Fruit fly (Drosophila melanogaster) whole organism, pupa: ENCODE results near the gene Pdp1.
A peak's percentile ranks its signal among the peaks of the same experiment; 100 is the strongest.

ENCODE experiments used
- CG10348 ChIP-seq: fragments of 200-800 bp; sonication (Bioruptor generic); IDR thresholded peaks from 2 replicates; pipeline ENCODE4 v1.3.6; 2022; ENCODE audit warnings: missing biosample characterization, missing genetic modification characterization
- CG12605 ChIP-seq: fragments of 200-800 bp; sonication (Bioruptor generic); IDR thresholded peaks from 2 replicates; pipeline ENCODE4 v1.3.6; 2022; ENCODE audit warnings: missing biosample characterization, missing genetic modification characterization
- CG13204 ChIP-seq: fragments of 200-800 bp; sonication (Bioruptor generic); optimal IDR thresholded peaks from 2 replicates; lab custom pipeline; 2018; ENCODE audit warnings: missing biosample characterization, mild to moderate bottlenecking, missing genetic modification characterization, moderate library complexity
- CG14655 ChIP-seq: fragments of 200-800 bp; sonication (Bioruptor generic); optimal IDR thresholded peaks from 3 replicates; lab custom pipeline; 2017; ENCODE audit warnings: mild to moderate bottlenecking, missing biosample characterization, missing genetic modification reagents, missing genetic modification characterization
- CG15710 ChIP-seq: fragments of 200-800 bp; sonication (Bioruptor generic); optimal IDR thresholded peaks from 2 replicates; lab custom pipeline; 2018; ENCODE audit warnings: missing biosample characterization, mild to moderate bottlenecking, missing genetic modification characterization, moderate library complexity
- CG17806 ChIP-seq: fragments of 200-800 bp; sonication (Bioruptor generic); optimal IDR thresholded peaks from 2 replicates; lab custom pipeline; 2018; ENCODE audit warnings: missing biosample characterization, mild to moderate bottlenecking, missing genetic modification characterization, moderate library complexity
- CG32121 ChIP-seq: fragments of 200-800 bp; sonication (Bioruptor generic); IDR thresholded peaks from 2 replicates; pipeline ENCODE4 v1.3.6; 2022; ENCODE audit warnings: missing biosample characterization, missing genetic modification characterization
- CG34367 ChIP-seq: fragments of 200-800 bp; sonication (Bioruptor generic); optimal IDR thresholded peaks from 2 replicates; lab custom pipeline; 2018; ENCODE audit warnings: missing biosample characterization, mild to moderate bottlenecking, missing genetic modification characterization
- CG4496 ChIP-seq: fragments of 200-800 bp; sonication (Bioruptor generic); IDR thresholded peaks from 3 replicates; pipeline ENCODE4 v1.3.6; 2022; ENCODE audit warnings: missing biosample characterization, missing genetic modification characterization
- CG8159 ChIP-seq: fragments of 200-800 bp; sonication (Bioruptor generic); optimal IDR thresholded peaks from 3 replicates; lab custom pipeline; 2018; ENCODE audit warnings: missing biosample characterization, mild to moderate bottlenecking, missing genetic modification characterization, moderate library complexity
- CG8301 ChIP-seq: fragments of 200-800 bp; sonication (Bioruptor generic); optimal IDR thresholded peaks from 2 replicates; lab custom pipeline; 2018; ENCODE audit warnings: missing biosample characterization, mild to moderate bottlenecking, missing genetic modification characterization
- CG9948 ChIP-seq: fragments of 200-800 bp; sonication (Bioruptor generic); optimal IDR thresholded peaks from 2 replicates; lab custom pipeline; 2018; ENCODE audit warnings: missing biosample characterization, mild to moderate bottlenecking, missing genetic modification characterization, moderate library complexity
- D1 ChIP-seq: fragments of 200-800 bp; sonication (Bioruptor generic); optimal IDR thresholded peaks from 2 replicates; lab custom pipeline; 2018; ENCODE audit warnings: missing biosample characterization, mild to moderate bottlenecking, missing genetic modification characterization, moderate library complexity
- EcR ChIP-seq: fragments of 200-800 bp; sonication (Bioruptor generic); optimal IDR thresholded peaks from 3 replicates; lab custom pipeline; 2019; ENCODE audit warnings: missing biosample characterization, missing genetic modification characterization, mild to moderate bottlenecking, moderate library complexity, missing genetic modification reagents
- Ets98B ChIP-seq: fragments of 200-800 bp; sonication (Bioruptor generic); IDR thresholded peaks from 2 replicates; pipeline ENCODE4 v1.3.6; 2022; ENCODE audit warnings: missing biosample characterization, missing genetic modification characterization
- Pif1A ChIP-seq: fragments of 200-800 bp; sonication (Bioruptor generic); optimal IDR thresholded peaks from 3 replicates; lab custom pipeline; 2016; ENCODE audit warnings: missing biosample characterization, missing genetic modification characterization
- Pif1B ChIP-seq: fragments of 200-800 bp; sonication (Bioruptor generic); optimal IDR thresholded peaks from 3 replicates; lab custom pipeline; 2016; ENCODE audit warnings: missing biosample characterization, missing genetic modification characterization
- Snoo ChIP-seq: fragments of 200-800 bp; sonication (Bioruptor generic); optimal IDR thresholded peaks from 3 replicates; lab custom pipeline; 2017; ENCODE audit warnings: missing biosample characterization, mild to moderate bottlenecking, missing genetic modification characterization, inconsistent platforms
- fd96Ca ChIP-seq: fragments of 200-800 bp; sonication (Bioruptor generic); IDR thresholded peaks from 3 replicates; pipeline ENCODE4 v1.3.6; 2022; ENCODE audit warnings: missing biosample characterization, missing genetic modification characterization
- gl ChIP-seq: fragments of 200-800 bp; sonication (Bioruptor generic); optimal IDR thresholded peaks from 2 replicates; lab custom pipeline; 2018; ENCODE audit warnings: missing biosample characterization, mild to moderate bottlenecking, missing genetic modification characterization
- rn ChIP-seq: fragments of 200-800 bp; sonication (Bioruptor generic); IDR thresholded peaks from 2 replicates; pipeline ENCODE4 v1.3.6; 2022; ENCODE audit warnings: missing biosample characterization, missing genetic modification characterization

Gene Pdp1

DNA sequence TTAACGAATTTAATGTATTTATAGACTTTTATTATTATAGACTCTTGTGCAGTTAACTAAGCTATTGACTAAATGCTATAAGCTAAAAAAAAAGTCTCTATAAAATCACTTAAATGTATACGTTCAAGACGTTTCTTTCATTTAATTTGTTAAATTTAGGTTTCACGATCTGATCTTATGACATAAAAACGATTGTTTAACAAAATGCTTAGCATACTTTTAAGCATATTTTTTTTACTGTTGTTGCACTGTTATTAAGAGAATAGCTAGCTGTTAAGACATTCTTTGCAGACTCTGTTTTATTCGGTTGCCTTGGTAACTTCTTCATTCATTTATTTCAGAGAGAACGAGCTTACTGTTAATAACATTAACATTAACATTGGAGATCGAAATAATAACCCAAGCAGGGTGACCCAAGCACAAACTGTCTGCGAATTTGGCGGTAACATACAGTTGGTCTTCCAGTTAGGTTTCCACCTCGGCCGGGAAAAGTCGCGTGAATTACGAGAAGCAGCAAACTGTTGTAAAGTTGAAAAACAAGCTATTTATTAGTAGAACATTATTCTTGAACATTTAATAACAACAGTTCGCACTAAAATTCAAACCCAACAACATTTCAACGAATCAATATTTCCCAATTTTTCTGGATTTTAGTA is 1.5 kb upstream of the Pdp1 start, which contains the start of gene CG32365:
Gene CG32365, plus strand, starts transcription at position 462 of the 656 bp plus-strand sequence.
- TF ChIP-seq CG10348 (GFP tag; lab: Robert Waterston, UW) = no peak
- peak; percentile 7 for TF ChIP-seq Snoo (tag; lab: Kevin White, UChicago)
- no peak for TF ChIP-seq gl (tag; lab: Kevin White, UChicago)
- TF ChIP-seq CG12605 (GFP tag; lab: Robert Waterston, UW) = peak; percentile 44
- no peak for TF ChIP-seq CG15710 (tag; lab: Kevin White, UChicago)
- TF ChIP-seq CG32121 (GFP tag; lab: Robert Waterston, UW) = 0 out of 2 replicates have a peak, but pooled peaks have one; percentile 9
- no peak for TF ChIP-seq Pif1B (GFP tag; lab: Kevin White, UChicago)
- TF ChIP-seq CG34367 (tag; lab: Kevin White, UChicago) = no peak
- TF ChIP-seq CG4496 = 0 out of 3 replicates have a peak, but pooled peaks have one; percentile 35
- no peak for TF ChIP-seq CG13204 (GFP tag; lab: Kevin White, UChicago)
- no peak for TF ChIP-seq rn
- TF ChIP-seq EcR (GFP tag; lab: Kevin White, UChicago) = no peak
- TF ChIP-seq D1 = no peak
- peak; percentile 40; the same call in 1 of the 3 replicates for TF ChIP-seq fd96Ca (GFP tag; lab: Robert Waterston, UW)
- TF ChIP-seq Ets98B = peak; percentile 33; the same call in 1 of the 2 replicates
- TF ChIP-seq CG8301 = peak; percentile 10
- TF ChIP-seq Pif1A = peak; percentile 34
- no peak for TF ChIP-seq CG9948 (tag; lab: Kevin White, UChicago)
- TF ChIP-seq CG14655 = no peak

- TF ChIP-seq CG13204 (GFP tag; lab: Kevin White, UChicago) (no peak), CG32121 (GFP tag; lab: Robert Waterston, UW) (peak; percentile 44; the same call in 1 of the 2 replicates), D1 (no peak)
These were observed 611 bp downstream of the Pdp1 start for dm6 chr3L:7866558-7866957.

DNA sequence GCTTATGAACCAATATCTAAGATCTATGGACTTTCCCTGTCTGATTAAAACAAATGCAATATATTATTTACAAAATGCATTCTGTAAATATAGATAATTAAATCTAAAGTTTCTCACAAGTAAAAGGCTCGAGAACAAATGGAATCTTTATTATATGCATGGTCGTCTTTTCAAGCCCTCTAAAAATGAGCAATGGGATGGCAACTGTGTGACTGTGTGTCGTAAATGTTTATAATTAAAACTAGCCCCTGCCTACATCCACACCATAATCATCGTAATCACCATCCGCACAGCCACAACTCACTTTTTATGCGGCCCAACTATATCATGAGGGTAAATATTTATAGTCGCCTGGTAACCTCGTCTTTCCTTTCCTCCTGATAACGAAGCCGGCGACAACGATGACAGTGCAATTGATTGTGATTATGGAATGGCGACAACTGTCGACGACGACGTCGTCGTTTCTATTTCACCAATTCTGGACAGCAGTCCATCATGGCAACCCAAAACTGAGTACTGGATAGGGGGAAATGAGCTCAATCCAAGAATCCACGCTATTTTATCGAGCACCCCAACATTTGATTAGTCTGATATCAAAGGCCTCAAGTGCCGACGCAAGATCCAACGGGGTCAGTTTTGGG is 1.3 kb downstream of the Pdp1 start:
- no peak for TF ChIP-seq CG8159 (tag; lab: Kevin White, UChicago)
- no peak for TF ChIP-seq Ets98B
- TF ChIP-seq CG34367 (tag; lab: Kevin White, UChicago) = no peak
- TF ChIP-seq rn = no peak
- no peak for TF ChIP-seq gl (tag; lab: Kevin White, UChicago)

dm6 chr3L:7865094-7865746 is 1.9 kb downstream of the Pdp1 start:
- TF ChIP-seq CG13204 (GFP tag; lab: Kevin White, UChicago) (no peak), Ets98B (peak; percentile 45)

dm6 chr3L:7863766-7864305 is 3.3 kb downstream of the Pdp1 start:
- TF ChIP-seq CG4496 (peak; percentile 79), CG17806 (tag; lab: Kevin White, UChicago) (peak; percentile 66), D1 (no peak), CG14655 (peak; percentile 68), Pif1A (peak; percentile 33), rn (peak; percentile 71; the same call in 1 of the 2 replicates), gl (tag; lab: Kevin White, UChicago) (no peak), CG12605 (GFP tag; lab: Robert Waterston, UW) (peak; percentile 82), CG9948 (tag; lab: Kevin White, UChicago) (peak; percentile 63), Ets98B (peak; percentile 72; the same call in 1 of the 2 replicates), CG34367 (tag; lab: Kevin White, UChicago) (peak; percentile 55), CG13204 (GFP tag; lab: Kevin White, UChicago) (peak; percentile 23), fd96Ca (GFP tag; lab: Robert Waterston, UW) (peak; percentile 32; the same call in 1 of the 3 replicates), CG8301 (peak; percentile 68), CG15710 (tag; lab: Kevin White, UChicago) (peak; percentile 68), CG10348 (GFP tag; lab: Robert Waterston, UW) (peak; percentile 78), EcR (GFP tag; lab: Kevin White, UChicago) (no peak), CG8159 (tag; lab: Kevin White, UChicago) (peak; percentile 85), CG32121 (GFP tag; lab: Robert Waterston, UW) (peak; percentile 87), Snoo (tag; lab: Kevin White, UChicago) (peak; percentile 59), Pif1B (GFP tag; lab: Kevin White, UChicago) (no peak)

DNA sequence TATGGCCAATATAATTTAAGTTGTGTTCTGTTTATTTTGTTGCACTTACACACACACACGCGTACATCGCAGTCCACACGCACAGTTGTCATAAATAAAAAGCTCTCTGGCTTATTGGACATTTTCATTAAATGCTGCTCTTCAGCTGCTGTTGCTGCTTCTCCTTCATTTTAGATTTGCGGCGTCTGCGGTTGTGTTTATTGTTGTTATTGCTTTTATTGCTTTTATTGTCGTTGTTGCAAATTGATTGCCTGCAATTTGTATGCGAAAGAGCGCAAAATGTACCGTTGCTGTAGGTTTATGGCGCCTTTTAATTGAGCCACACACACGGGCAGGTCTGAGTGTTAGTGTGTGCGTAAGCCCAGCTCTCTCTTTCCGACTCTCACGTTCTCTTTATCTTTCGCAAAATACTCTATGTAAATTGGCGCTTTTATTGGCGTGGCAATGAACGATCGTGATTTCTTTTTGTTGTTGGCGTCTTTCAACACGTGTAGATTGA is 3.9 kb downstream of the Pdp1 start:
- TF ChIP-seq Pif1A (no peak), CG15710 (tag; lab: Kevin White, UChicago) (no peak), rn (no peak), CG17806 (tag; lab: Kevin White, UChicago) (no peak), CG12605 (GFP tag; lab: Robert Waterston, UW) (no peak), CG8159 (tag; lab: Kevin White, UChicago) (no peak), CG32121 (GFP tag; lab: Robert Waterston, UW) (no peak), fd96Ca (GFP tag; lab: Robert Waterston, UW) (no peak; the same call in 2 of the 3 replicates), Snoo (tag; lab: Kevin White, UChicago) (no peak), CG14655 (no peak), EcR (GFP tag; lab: Kevin White, UChicago) (no peak), CG10348 (GFP tag; lab: Robert Waterston, UW) (no peak)
